Fruit fly (Drosophila melanogaster) whole organism, pupa: Measurements from ENCODE around the gene CG32219.
A peak's percentile ranks its signal among the peaks of the same experiment; 100 is the strongest.

ENCODE experiments used
- CG10348 ChIP-seq: fragments of 200-800 bp; sonication (Bioruptor generic); IDR thresholded peaks from 2 replicates; pipeline ENCODE4 v1.3.6; 2022; ENCODE audit warnings: missing biosample characterization, missing genetic modification characterization
- CG12605 ChIP-seq: fragments of 200-800 bp; sonication (Bioruptor generic); IDR thresholded peaks from 2 replicates; pipeline ENCODE4 v1.3.6; 2022; ENCODE audit warnings: missing biosample characterization, missing genetic modification characterization
- CG13204 ChIP-seq: fragments of 200-800 bp; sonication (Bioruptor generic); optimal IDR thresholded peaks from 2 replicates; lab custom pipeline; 2018; ENCODE audit warnings: missing biosample characterization, mild to moderate bottlenecking, missing genetic modification characterization, moderate library complexity
- CG14655 ChIP-seq: fragments of 200-800 bp; sonication (Bioruptor generic); optimal IDR thresholded peaks from 3 replicates; lab custom pipeline; 2017; ENCODE audit warnings: mild to moderate bottlenecking, missing biosample characterization, missing genetic modification reagents, missing genetic modification characterization
- CG15710 ChIP-seq: fragments of 200-800 bp; sonication (Bioruptor generic); optimal IDR thresholded peaks from 2 replicates; lab custom pipeline; 2018; ENCODE audit warnings: missing biosample characterization, mild to moderate bottlenecking, missing genetic modification characterization, moderate library complexity
- CG17806 ChIP-seq: fragments of 200-800 bp; sonication (Bioruptor generic); optimal IDR thresholded peaks from 2 replicates; lab custom pipeline; 2018; ENCODE audit warnings: missing biosample characterization, mild to moderate bottlenecking, missing genetic modification characterization, moderate library complexity
- CG32121 ChIP-seq: fragments of 200-800 bp; sonication (Bioruptor generic); IDR thresholded peaks from 2 replicates; pipeline ENCODE4 v1.3.6; 2022; ENCODE audit warnings: missing biosample characterization, missing genetic modification characterization
- CG34367 ChIP-seq: fragments of 200-800 bp; sonication (Bioruptor generic); optimal IDR thresholded peaks from 2 replicates; lab custom pipeline; 2018; ENCODE audit warnings: missing biosample characterization, mild to moderate bottlenecking, missing genetic modification characterization
- CG4496 ChIP-seq: fragments of 200-800 bp; sonication (Bioruptor generic); IDR thresholded peaks from 3 replicates; pipeline ENCODE4 v1.3.6; 2022; ENCODE audit warnings: missing biosample characterization, missing genetic modification characterization
- CG8159 ChIP-seq: fragments of 200-800 bp; sonication (Bioruptor generic); optimal IDR thresholded peaks from 3 replicates; lab custom pipeline; 2018; ENCODE audit warnings: missing biosample characterization, mild to moderate bottlenecking, missing genetic modification characterization, moderate library complexity
- CG8301 ChIP-seq: fragments of 200-800 bp; sonication (Bioruptor generic); optimal IDR thresholded peaks from 2 replicates; lab custom pipeline; 2018; ENCODE audit warnings: missing biosample characterization, mild to moderate bottlenecking, missing genetic modification characterization
- CG9948 ChIP-seq: fragments of 200-800 bp; sonication (Bioruptor generic); optimal IDR thresholded peaks from 2 replicates; lab custom pipeline; 2018; ENCODE audit warnings: missing biosample characterization, mild to moderate bottlenecking, missing genetic modification characterization, moderate library complexity
- D1 ChIP-seq: fragments of 200-800 bp; sonication (Bioruptor generic); optimal IDR thresholded peaks from 2 replicates; lab custom pipeline; 2018; ENCODE audit warnings: missing biosample characterization, mild to moderate bottlenecking, missing genetic modification characterization, moderate library complexity
- EcR ChIP-seq: fragments of 200-800 bp; sonication (Bioruptor generic); optimal IDR thresholded peaks from 3 replicates; lab custom pipeline; 2019; ENCODE audit warnings: missing biosample characterization, missing genetic modification characterization, mild to moderate bottlenecking, moderate library complexity, missing genetic modification reagents
- Ets98B ChIP-seq: fragments of 200-800 bp; sonication (Bioruptor generic); IDR thresholded peaks from 2 replicates; pipeline ENCODE4 v1.3.6; 2022; ENCODE audit warnings: missing biosample characterization, missing genetic modification characterization
- Pif1A ChIP-seq: fragments of 200-800 bp; sonication (Bioruptor generic); optimal IDR thresholded peaks from 3 replicates; lab custom pipeline; 2016; ENCODE audit warnings: missing biosample characterization, missing genetic modification characterization
- Pif1B ChIP-seq: fragments of 200-800 bp; sonication (Bioruptor generic); optimal IDR thresholded peaks from 3 replicates; lab custom pipeline; 2016; ENCODE audit warnings: missing biosample characterization, missing genetic modification characterization
- Snoo ChIP-seq: fragments of 200-800 bp; sonication (Bioruptor generic); optimal IDR thresholded peaks from 3 replicates; lab custom pipeline; 2017; ENCODE audit warnings: missing biosample characterization, mild to moderate bottlenecking, missing genetic modification characterization, inconsistent platforms
- fd96Ca ChIP-seq: fragments of 200-800 bp; sonication (Bioruptor generic); IDR thresholded peaks from 3 replicates; pipeline ENCODE4 v1.3.6; 2022; ENCODE audit warnings: missing biosample characterization, missing genetic modification characterization
- gl ChIP-seq: fragments of 200-800 bp; sonication (Bioruptor generic); optimal IDR thresholded peaks from 2 replicates; lab custom pipeline; 2018; ENCODE audit warnings: missing biosample characterization, mild to moderate bottlenecking, missing genetic modification characterization
- rn ChIP-seq: fragments of 200-800 bp; sonication (Bioruptor generic); IDR thresholded peaks from 2 replicates; pipeline ENCODE4 v1.3.6; 2022; ENCODE audit warnings: missing biosample characterization, missing genetic modification characterization

Gene CG32219

dm6 chr3L:19922833-19923745, 27.8 kb downstream of the CG32219 start, which contains the start of gene Pfdn6:
TSS of gene Pfdn6 (plus strand) at chr3L:19923671.
- TF ChIP-seq CG32121: peak; percentile 75
- peak; percentile 72 for TF ChIP-seq Ets98B (GFP tag; lab: Robert Waterston, UW)
- TF ChIP-seq CG12605 (GFP tag; lab: Robert Waterston, UW): no peak
- no peak for TF ChIP-seq Pif1B (GFP tag; lab: Kevin White, UChicago)
- peak; percentile 18 for TF ChIP-seq CG9948 (tag; lab: Kevin White, UChicago)
- peak; percentile 20 for TF ChIP-seq CG34367 (tag; lab: Kevin White, UChicago)
- TF ChIP-seq CG17806 (tag; lab: Kevin White, UChicago): peak; percentile 21
- peak; percentile 57 for TF ChIP-seq CG15710
- TF ChIP-seq Snoo (tag; lab: Kevin White, UChicago): peak; percentile 35
- peak; percentile 61; the same call in 2 of the 3 replicates for TF ChIP-seq CG4496
- peak; percentile 92 for TF ChIP-seq fd96Ca (GFP tag; lab: Robert Waterston, UW)
- TF ChIP-seq CG14655 (GFP tag; lab: Kevin White, UChicago): no peak
- TF ChIP-seq rn (GFP tag; lab: Robert Waterston, UW): 0 out of 2 replicates have a peak, but pooled peaks have one; percentile 38
- TF ChIP-seq D1 (tag; lab: Kevin White, UChicago): no peak

- TF ChIP-seq CG9948 (tag; lab: Kevin White, UChicago) (no peak), CG14655 (GFP tag; lab: Kevin White, UChicago) (no peak), EcR (GFP tag; lab: Kevin White, UChicago) (no peak)
Observed at dm6 chr3L:19919981-19920380, 31.0 kb downstream of the CG32219 start.

dm6 chr3L:19914833-19915232, 36.1 kb downstream of the CG32219 start, which contains the start of gene Rpn1:
TSS of gene Rpn1 (plus strand) at chr3L:19915051.
- TF ChIP-seq CG4496: peak; percentile 44; the same call in 1 of the 3 replicates
- TF ChIP-seq CG12605 (GFP tag; lab: Robert Waterston, UW): no peak
- TF ChIP-seq EcR (GFP tag; lab: Kevin White, UChicago): peak; percentile 5
- no peak for TF ChIP-seq D1 (tag; lab: Kevin White, UChicago)
- TF ChIP-seq, all 21 proteins: peak for 2

- TF ChIP-seq gl (tag; lab: Kevin White, UChicago): no peak
- TF ChIP-seq CG10348 (GFP tag; lab: Robert Waterston, UW): no peak
- no peak for TF ChIP-seq CG32121
- no peak for TF ChIP-seq CG4496
- no peak for TF ChIP-seq Ets98B (GFP tag; lab: Robert Waterston, UW)
- TF ChIP-seq Pif1A: no peak
- no peak for TF ChIP-seq CG12605 (GFP tag; lab: Robert Waterston, UW)
- no peak for TF ChIP-seq CG17806 (tag; lab: Kevin White, UChicago)
- TF ChIP-seq Snoo (tag; lab: Kevin White, UChicago): no peak
Observed at dm6 chr3L:19913328-19913936, 37.5 kb downstream of the CG32219 start, which contains the start of gene Mtr3. TSS of gene Mtr3 (minus strand) at chr3L:19913715.

dm6 chr3L:19910054-19910414, 40.9 kb downstream of the CG32219 start, which contains the start of the genes Mi-2 and Prp3:
TSS of gene Mi-2 (minus strand) at chr3L:19910215.
TSS of gene Prp3 (plus strand) at chr3L:19910300.
- no peak for TF ChIP-seq CG8301 (tag; lab: Kevin White, UChicago)
- no peak for TF ChIP-seq CG17806 (tag; lab: Kevin White, UChicago)
- TF ChIP-seq D1 (tag; lab: Kevin White, UChicago): no peak
- TF ChIP-seq Snoo (tag; lab: Kevin White, UChicago): peak; percentile 21
- TF ChIP-seq CG4496: no peak; the same call in 2 of the 3 replicates
- no peak for TF ChIP-seq CG13204 (GFP tag; lab: Kevin White, UChicago)
- TF ChIP-seq CG15710: peak; percentile 10
- no peak for TF ChIP-seq CG32121
- no peak for TF ChIP-seq CG12605 (GFP tag; lab: Robert Waterston, UW)
- no peak for TF ChIP-seq gl (tag; lab: Kevin White, UChicago)
- no peak for TF ChIP-seq CG34367 (tag; lab: Kevin White, UChicago)
- no peak for TF ChIP-seq rn (GFP tag; lab: Robert Waterston, UW)
- TF ChIP-seq Ets98B (GFP tag; lab: Robert Waterston, UW): peak; percentile 20; the same call in 1 of the 2 replicates

dm6 chr3L:19909234-19910053, 41.5 kb downstream of the CG32219 start:
- TF ChIP-seq gl (tag; lab: Kevin White, UChicago): no peak
- peak; percentile 16 for TF ChIP-seq CG8159 (tag; lab: Kevin White, UChicago)
